Worm (Caenorhabditis elegans): ENCODE results near the gene nhr-134.

ce11 chrV:2211936-2212335 is 19.1 kb upstream of the nhr-134 start, which contains the start of gene nhr-133:
- TF ChIP-seq hif-1 (tag; optimal IDR thresholded peaks at IDR 0.05) (no peak), daf-12 (tag; optimal IDR thresholded peaks at IDR 0.05) (no peak), nhr-76 (tag; optimal IDR thresholded peaks at IDR 0.05) (no peak), jun-1 (tag; optimal IDR thresholded peaks at IDR 0.05) (no peak), nhr-77 (tag; optimal IDR thresholded peaks at IDR 0.05) (no peak), snpc-4 (tag; optimal IDR thresholded peaks at IDR 0.05) (no peak), daf-8 (GFP tag; IDR thresholded peaks at IDR 0.05) (no peak), lin-1 (GFP tag; IDR thresholded peaks at IDR 0.05) (no peak), unc-130 (GFP tag; optimal IDR thresholded peaks at IDR 0.05) (no peak), ama-1 (optimal IDR thresholded peaks at IDR 0.05) (no peak)

Measured in whole organism, L4 larva.